Worm (Caenorhabditis elegans) whole organism, mixed stage, embryonic: ENCODE data around the gene F55E10.4.

ENCODE experiments used
- M03D4.4 ChIP-seq: sonication (generic microtip); optimal IDR thresholded peaks from 2 replicates; lab custom pipeline; 2017; ENCODE audit warnings: mild to moderate bottlenecking, missing genetic modification characterization, missing compliant biosample characterization
- bed-3 ChIP-seq: fragments of 200-800 bp; sonication (Bioruptor generic); optimal IDR thresholded peaks from 3 replicates; lab custom pipeline; 2018; ENCODE audit warnings: mild to moderate bottlenecking, missing genetic modification characterization, moderate library complexity, missing compliant biosample characterization
- blmp-1 ChIP-seq: fragments of 150-350 bp; optimal IDR thresholded peaks from 2 replicates; lab custom pipeline; 2014; ENCODE audit warnings: missing biosample characterization, missing genetic modification characterization
- ceh-39 ChIP-seq: fragments of 150-350 bp; optimal IDR thresholded peaks from 2 replicates; lab custom pipeline; 2014; ENCODE audit warnings: missing biosample characterization, missing genetic modification characterization
- ceh-43 ChIP-seq: fragments of 200-800 bp; sonication (Bioruptor generic); optimal IDR thresholded peaks from 2 replicates; lab custom pipeline; 2018; ENCODE audit warnings: mild to moderate bottlenecking, missing genetic modification characterization, moderate library complexity, missing compliant biosample characterization
- ceh-83 ChIP-seq: fragments of 200-800 bp; sonication (Bioruptor generic); optimal IDR thresholded peaks from 2 replicates; lab custom pipeline; 2018; ENCODE audit warnings: mild to moderate bottlenecking, missing genetic modification characterization, missing compliant biosample characterization
- ces-1 ChIP-seq: fragments of 150-350 bp; optimal IDR thresholded peaks from 2 replicates; lab custom pipeline; 2014; ENCODE audit warnings: missing biosample characterization, missing genetic modification reagents, missing genetic modification characterization
- cnd-1 ChIP-seq: fragments of 200-800 bp; sonication (Bioruptor generic); optimal IDR thresholded peaks from 2 replicates; lab custom pipeline; 2018; ENCODE audit warnings: mild to moderate bottlenecking, missing genetic modification characterization, missing compliant biosample characterization
- drap-1 ChIP-seq: fragments of 200-800 bp; sonication (Bioruptor generic); optimal IDR thresholded peaks from 3 replicates; lab custom pipeline; 2018; ENCODE audit warnings: mild to moderate bottlenecking, missing genetic modification characterization, missing compliant biosample characterization
- elt-1 ChIP-seq: sonication (generic microtip); optimal IDR thresholded peaks from 2 replicates; lab custom pipeline; 2017; ENCODE audit warnings: missing genetic modification characterization, mild to moderate bottlenecking, missing compliant biosample characterization, antibody characterized with exemption, moderate library complexity, borderline replicate concordance; ENCODE audit not compliant: insufficient read depth
- elt-3 ChIP-seq: fragments of 150-350 bp; optimal IDR thresholded peaks from 2 replicates; lab custom pipeline; 2014; ENCODE audit warnings: missing biosample characterization, missing genetic modification characterization
- flh-1 ChIP-seq: fragments of 200-800 bp; sonication (Bioruptor generic); optimal IDR thresholded peaks from 2 replicates; lab custom pipeline; 2018; ENCODE audit warnings: mild to moderate bottlenecking, missing genetic modification characterization, moderate library complexity, missing compliant biosample characterization
- ham-2 ChIP-seq: fragments of 200-800 bp; sonication (Bioruptor generic); optimal IDR thresholded peaks from 2 replicates; lab custom pipeline; 2018; ENCODE audit warnings: mild to moderate bottlenecking, missing genetic modification characterization, missing compliant biosample characterization
- hlh-1 ChIP-seq: fragments of 150-350 bp; optimal IDR thresholded peaks from 2 replicates; lab custom pipeline; 2014; ENCODE audit warnings: missing biosample characterization, missing genetic modification reagents, missing genetic modification characterization
- lin-13 ChIP-seq: fragments of 150-350 bp; optimal IDR thresholded peaks from 2 replicates; lab custom pipeline; 2014; ENCODE audit warnings: missing biosample characterization, missing genetic modification characterization
- lsy-2 ChIP-seq: fragments of 150-350 bp; optimal IDR thresholded peaks from 2 replicates; lab custom pipeline; 2014; ENCODE audit warnings: missing biosample characterization, missing genetic modification characterization
- mab-5 ChIP-seq: fragments of 150-350 bp; optimal IDR thresholded peaks from 2 replicates; lab custom pipeline; 2014; ENCODE audit warnings: missing biosample characterization, missing genetic modification characterization
- mep-1 ChIP-seq: fragments of 150-350 bp; optimal IDR thresholded peaks from 2 replicates; lab custom pipeline; 2017; ENCODE audit warnings: missing biosample characterization, missing genetic modification reagents, missing genetic modification characterization, inconsistent platforms
- mls-2 ChIP-seq: sonication (generic microtip); optimal IDR thresholded peaks from 2 replicates; lab custom pipeline; 2016; ENCODE audit warnings: mild to moderate bottlenecking, missing genetic modification characterization, moderate library complexity, missing compliant biosample characterization
- nhr-12 ChIP-seq: fragments of 150-350 bp; optimal IDR thresholded peaks from 2 replicates; lab custom pipeline; 2014; ENCODE audit warnings: missing biosample characterization, missing genetic modification characterization
- nhr-237 ChIP-seq: fragments of 150-350 bp; optimal IDR thresholded peaks from 2 replicates; lab custom pipeline; 2014; ENCODE audit warnings: missing biosample characterization, missing genetic modification characterization
- nhr-76 ChIP-seq: sonication (generic microtip); optimal IDR thresholded peaks from 2 replicates; lab custom pipeline; 2017; ENCODE audit warnings: missing biosample characterization, missing genetic modification characterization
- pha-4 ChIP-seq: fragments of 150-350 bp; optimal IDR thresholded peaks from 2 replicates; lab custom pipeline; 2018; ENCODE audit warnings: missing biosample characterization, missing genetic modification reagents, missing genetic modification characterization
- sem-2 ChIP-seq: fragments of 200-800 bp; sonication (Bioruptor generic); optimal IDR thresholded peaks from 2 replicates; lab custom pipeline; 2018; ENCODE audit warnings: mild to moderate bottlenecking, missing genetic modification characterization, missing compliant biosample characterization
- snpc-4 ChIP-seq: fragments of 150-350 bp; optimal IDR thresholded peaks from 2 replicates; lab custom pipeline; 2014; ENCODE audit warnings: missing biosample characterization, missing genetic modification characterization
- sptf-1 ChIP-seq: sonication (generic microtip); optimal IDR thresholded peaks from 2 replicates; lab custom pipeline; 2017; ENCODE audit warnings: mild to moderate bottlenecking, missing genetic modification characterization, moderate library complexity, missing compliant biosample characterization
- unc-120 ChIP-seq: sonication (generic microtip); optimal IDR thresholded peaks from 2 replicates; lab custom pipeline; 2017; ENCODE audit warnings: missing genetic modification characterization, missing compliant biosample characterization; ENCODE audit not compliant: poor library complexity, severe bottlenecking
- unc-62 ChIP-seq: fragments of 150-350 bp; optimal IDR thresholded peaks from 2 replicates; lab custom pipeline; 2014; ENCODE audit warnings: missing biosample characterization, missing genetic modification reagents, missing genetic modification characterization
- ztf-11 ChIP-seq: fragments of 150-350 bp; optimal IDR thresholded peaks from 2 replicates; lab custom pipeline; 2014; ENCODE audit warnings: missing biosample characterization, missing genetic modification characterization

F55E10.4 gene

ce11 chrX:8299554-8299953, 28.1 kb downstream of the F55E10.4 start, which contains the start of gene ced-13:
Gene ced-13 (minus strand): TSS chrX:8299654.
- no peak for TF ChIP-seq lin-13

DNA sequence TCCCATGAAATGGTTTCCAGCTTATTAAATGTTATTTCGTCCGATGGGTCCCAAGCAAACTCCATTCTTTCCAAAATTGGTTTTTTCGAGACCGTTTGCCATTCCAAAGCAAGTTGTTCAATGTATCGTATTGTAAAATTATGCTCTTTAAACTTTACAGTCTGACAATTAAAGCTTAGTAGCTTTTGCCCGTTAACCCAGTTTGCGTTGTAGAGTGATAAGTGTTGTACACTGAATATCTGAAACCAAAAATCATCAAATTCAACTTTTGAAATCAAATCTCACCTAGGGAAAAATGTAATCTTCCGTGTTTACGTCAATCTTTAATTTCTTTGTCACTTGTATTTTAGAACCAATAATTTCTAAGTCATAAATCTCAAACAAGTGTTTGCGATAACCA, 30.4 kb downstream of the F55E10.4 start:
- no peak for TF ChIP-seq ceh-39 (tag; lab: Kevin White, UChicago)
- TF ChIP-seq sptf-1, result no peak
- TF ChIP-seq unc-62 (GFP tag; lab: Kevin White, UChicago), result no peak
- TF ChIP-seq ztf-11 (tag; lab: Kevin White, UChicago), result no peak
- no peak for TF ChIP-seq nhr-12 (tag; lab: Kevin White, UChicago)
- no peak for TF ChIP-seq snpc-4 (tag; lab: Kevin White, UChicago)
- no peak for TF ChIP-seq drap-1
- no peak for TF ChIP-seq ces-1 (GFP tag; lab: Kevin White, UChicago)

DNA sequence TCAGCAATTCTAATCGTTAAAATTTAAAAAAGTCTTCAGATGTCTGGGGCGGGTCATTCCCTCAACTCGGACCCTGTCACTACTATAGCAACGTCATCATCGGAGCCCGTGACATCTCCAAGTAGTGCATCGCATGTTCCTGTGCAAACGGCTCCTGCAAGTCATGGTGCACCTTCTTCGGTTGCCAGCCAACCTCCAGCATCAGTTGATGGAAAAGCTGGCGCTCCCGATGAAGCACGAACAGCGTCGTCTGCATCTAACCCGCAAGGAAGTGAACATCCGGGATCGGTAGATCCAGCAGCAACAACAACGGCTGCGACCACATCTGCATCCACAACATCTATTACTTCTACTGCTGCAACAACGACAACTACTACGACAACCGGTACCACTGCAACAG, 33.1 kb downstream of the F55E10.4 start, which contains the start of gene R09F10.3:
TSS of gene R09F10.3 (plus strand) at position 40 of the 400 bp plus-strand sequence.
- TF ChIP-seq unc-120 (tag; lab: Kevin White, UChicago) (no peak), blmp-1 (no peak), mab-5 (no peak), snpc-4 (tag; lab: Kevin White, UChicago) (no peak), mls-2 (no peak), nhr-12 (tag; lab: Kevin White, UChicago) (no peak), ztf-11 (tag; lab: Kevin White, UChicago) (no peak), hlh-1 (no peak), sptf-1 (no peak)

- TF ChIP-seq M03D4.4 (tag; lab: Kevin White, UChicago), result no peak
- peak; percentile 33 for TF ChIP-seq sptf-1
- TF ChIP-seq blmp-1, result no peak
- no peak for TF ChIP-seq ceh-43 (GFP tag; lab: Kevin White, UChicago)
- no peak for TF ChIP-seq ztf-11 (tag; lab: Kevin White, UChicago)
- peak; percentile 92 for TF ChIP-seq mep-1 (tag; lab: Kevin White, UChicago)
- TF ChIP-seq nhr-237, result peak; percentile 69
- peak; percentile 48 for TF ChIP-seq lsy-2 (tag; lab: Kevin White, UChicago)
- TF ChIP-seq hlh-1, result peak; percentile 43
- peak; percentile 23 for TF ChIP-seq mls-2
- TF ChIP-seq ceh-39 (tag; lab: Kevin White, UChicago), result peak; percentile 68
- peak; percentile 17 for TF ChIP-seq cnd-1 (tag; lab: Kevin White, UChicago)
- TF ChIP-seq lin-13, result peak; percentile 9
- no peak for TF ChIP-seq snpc-4 (tag; lab: Kevin White, UChicago)
- no peak for TF ChIP-seq nhr-76 (tag; lab: Kevin White, UChicago)
- TF ChIP-seq drap-1, result peak; percentile 59
- TF ChIP-seq pha-4 (tag; lab: Kevin White, UChicago), result peak; percentile 59
- TF ChIP-seq elt-3, result no peak
- TF ChIP-seq sem-2 (GFP tag; lab: Kevin White, UChicago), result no peak
- peak; percentile 88 for TF ChIP-seq unc-120 (tag; lab: Kevin White, UChicago)
- TF ChIP-seq bed-3 (GFP tag; lab: Kevin White, UChicago), result no peak
- TF ChIP-seq, all 35 proteins: peak for 12
Observed at ce11 chrX:8286740-8287299, 40.9 kb downstream of the F55E10.4 start, which contains the start of gene sec-16A.2. Gene sec-16A.2 (plus strand): TSS chrX:8287249.

DNA sequence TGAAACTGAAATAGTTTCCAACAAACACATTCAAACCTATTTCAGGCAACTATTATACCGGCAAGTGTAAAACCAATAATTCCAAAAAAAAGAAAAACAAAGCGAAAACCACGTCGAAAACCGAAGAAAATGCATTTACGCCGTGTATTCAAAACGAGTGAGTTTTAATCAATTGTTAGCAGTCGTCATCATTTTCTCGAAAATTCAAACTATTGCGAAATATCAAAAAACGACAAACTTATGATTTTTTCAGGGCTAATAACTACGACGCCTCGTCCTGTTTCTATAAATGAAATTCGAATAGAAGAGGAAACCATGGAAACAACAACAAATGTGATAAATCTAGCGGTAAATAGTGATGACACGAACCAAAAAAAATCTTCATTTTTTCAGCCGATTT, 41.5 kb downstream of the F55E10.4 start:
- TF ChIP-seq ceh-43 (GFP tag; lab: Kevin White, UChicago), result no peak
- no peak for TF ChIP-seq flh-1 (GFP tag; lab: Kevin White, UChicago)
- TF ChIP-seq ham-2 (GFP tag; lab: Kevin White, UChicago), result no peak
- TF ChIP-seq hlh-1, result no peak
- no peak for TF ChIP-seq sem-2 (GFP tag; lab: Kevin White, UChicago)
- TF ChIP-seq blmp-1, result no peak
- no peak for TF ChIP-seq ceh-83 (GFP tag; lab: Kevin White, UChicago)

- TF ChIP-seq elt-1 (tag; lab: Kevin White, UChicago) (peak; percentile 89), nhr-76 (tag; lab: Kevin White, UChicago) (no peak), ham-2 (GFP tag; lab: Kevin White, UChicago) (peak; percentile 36), blmp-1 (peak; percentile 1)
Observed at ce11 chrX:8285169-8285796, 42.4 kb downstream of the F55E10.4 start, which contains the start of the genes fis-2 and F13B9.2. Gene fis-2 (minus strand): TSS chrX:8285219. Gene F13B9.2 (plus strand): TSS chrX:8285683.
